Worm (Caenorhabditis elegans): Measurements from ENCODE around the gene T24H7.9.

The T24H7.9 gene

DNA sequence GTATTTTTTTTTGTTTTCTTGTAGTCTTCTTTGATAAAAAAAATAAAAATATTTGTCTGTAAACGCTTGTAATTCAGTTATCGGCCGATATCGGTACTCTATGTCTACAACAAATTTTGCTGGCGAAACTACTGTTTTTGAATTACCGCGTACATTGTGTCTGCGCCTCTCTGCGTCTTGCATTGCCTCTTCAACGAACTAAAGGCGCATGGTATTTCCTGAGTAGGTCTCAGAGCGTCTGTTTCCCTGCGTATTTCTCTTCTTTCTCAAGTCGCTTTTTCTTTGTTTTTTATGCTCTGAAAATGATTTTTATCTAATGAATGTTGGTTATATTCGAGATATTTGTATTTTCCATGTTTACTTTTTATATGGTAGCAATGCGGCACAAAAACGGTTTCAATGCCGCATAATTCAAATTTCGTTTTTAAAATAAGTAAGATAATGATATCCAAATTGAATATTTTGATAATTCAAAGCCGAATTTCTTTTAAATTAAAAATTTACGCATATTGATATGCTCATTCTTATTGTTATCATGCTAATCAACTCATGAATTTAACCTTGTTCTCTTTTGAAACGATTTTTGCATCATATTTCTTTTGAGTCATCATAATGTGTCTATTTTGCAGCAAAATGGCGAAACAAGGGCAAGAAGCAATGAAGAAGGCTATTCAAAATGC is 15.6 kb upstream of the T24H7.9 start, which contains the start of gene phb-2 (continued):
- peak; percentile 88 for TF ChIP-seq nhr-71 (tag; optimal IDR thresholded peaks at IDR 0.05)
- TF ChIP-seq swsn-7 (tag; optimal IDR thresholded peaks at IDR 0.05) = peak; percentile 70
- TF ChIP-seq elt-3 (tag; optimal IDR thresholded peaks at IDR 0.05) = peak in 2 of 6 experiments; percentile 59 to 73
- no peak for TF ChIP-seq sup-37 (GFP tag; optimal IDR thresholded peaks at IDR 0.05)
- TF ChIP-seq ceh-82 (tag; optimal IDR thresholded peaks at IDR 0.05) = peak; percentile 57 to 85 (median 82)
- TF ChIP-seq mdl-1 (tag; optimal IDR thresholded peaks at IDR 0.05) = peak in 1 of 2 experiments; percentile 78
- no peak for TF ChIP-seq efl-3 (GFP tag; optimal IDR thresholded peaks at IDR 0.05)
- TF ChIP-seq snu-23 (GFP tag; optimal IDR thresholded peaks at IDR 0.05) = peak; percentile 87
- TF ChIP-seq lin-13 (GFP tag; optimal IDR thresholded peaks at IDR 0.05) = peak; percentile 70
- TF ChIP-seq nhr-84 (tag; optimal IDR thresholded peaks at IDR 0.05) = no peak
- no peak for TF ChIP-seq fkh-4 (tag; optimal IDR thresholded peaks at IDR 0.05; ENCODE audit: borderline replicate concordance)
- peak; percentile 49 for TF ChIP-seq irx-1 (tag; optimal IDR thresholded peaks at IDR 0.05)
- TF ChIP-seq hlh-4 (tag; optimal IDR thresholded peaks at IDR 0.05) = no peak
- TF ChIP-seq unc-30 (tag; optimal IDR thresholded peaks at IDR 0.05) = no peak
- TF ChIP-seq nhr-76 (tag; optimal IDR thresholded peaks at IDR 0.05) = no peak
- TF ChIP-seq pqm-1 (tag; optimal IDR thresholded peaks at IDR 0.05) = no peak
- TF ChIP-seq fkh-10 (GFP tag; optimal IDR thresholded peaks at IDR 0.05) = peak; percentile 7
- peak; percentile 86 to 94 for TF ChIP-seq lsy-2 (tag; optimal IDR thresholded peaks at IDR 0.05)
- TF ChIP-seq unc-62 (GFP tag; optimal IDR thresholded peaks at IDR 0.05) = no peak
- peak; percentile 85 for TF ChIP-seq isw-1 (GFP tag; IDR thresholded peaks at IDR 0.05)
- TF ChIP-seq ceh-63 (GFP tag; optimal IDR thresholded peaks at IDR 0.05) = no peak
- TF ChIP-seq ama-1 (optimal IDR thresholded peaks at IDR 0.05) = peak; percentile 6
- TF ChIP-seq skn-1 (tag; optimal IDR thresholded peaks at IDR 0.05) = peak; percentile 87
- peak; percentile 11; the same call in 1 of the 2 replicates for TF ChIP-seq mab-9 (GFP tag; IDR thresholded peaks at IDR 0.05)
- TF ChIP-seq xbp-1 (tag; optimal IDR thresholded peaks at IDR 0.05) = peak; percentile 74
- TF ChIP-seq ceh-90 (tag; optimal IDR thresholded peaks at IDR 0.05) = no peak
- peak; percentile 92 to 99 for TF ChIP-seq efl-1 (optimal IDR thresholded peaks at IDR 0.05)
- peak; percentile 98 to 100 for TF ChIP-seq efl-1 (GFP tag; optimal IDR thresholded peaks at IDR 0.05 in 1 of 2)
- TF ChIP-seq C34B4.2 (tag; optimal IDR thresholded peaks at IDR 0.05) = no peak
- TF ChIP-seq nhr-77 (tag; optimal IDR thresholded peaks at IDR 0.05) = peak; percentile 43
- no peak for TF ChIP-seq nhr-237 (tag; optimal IDR thresholded peaks at IDR 0.05)
- peak; percentile 72 for TF ChIP-seq lin-15B (tag; optimal IDR thresholded peaks at IDR 0.05)
- TF ChIP-seq ets-5 (GFP tag; IDR thresholded peaks at IDR 0.05) = no peak
- no peak for TF ChIP-seq egl-13 (tag; optimal IDR thresholded peaks at IDR 0.05)

- TF ChIP-seq nhr-11 (tag; optimal IDR thresholded peaks at IDR 0.05) (no peak), jun-1 (tag; optimal IDR thresholded peaks at IDR 0.05) (no peak), C16A3.4 (tag; optimal IDR thresholded peaks at IDR 0.05) (peak; percentile 78), nhr-90 (tag; optimal IDR thresholded peaks at IDR 0.05; ENCODE audit: poor library complexity) (peak; percentile 64), ztf-4 (tag; optimal IDR thresholded peaks at IDR 0.05) (no peak), tbx-2 (tag; optimal IDR thresholded peaks at IDR 0.05) (peak; percentile 24), alr-1 (tag; optimal IDR thresholded peaks at IDR 0.05; ENCODE audit: borderline replicate concordance) (no peak), efl-3 (GFP tag; optimal IDR thresholded peaks at IDR 0.05) (no peak), ceh-82 (tag; optimal IDR thresholded peaks at IDR 0.05) (peak; percentile 4 to 36 (median 20)), lin-39 (tag; optimal IDR thresholded peaks at IDR 0.05) (no peak), ztf-11 (tag; optimal IDR thresholded peaks at IDR 0.05) (no peak), lin-35 (GFP tag; optimal IDR thresholded peaks at IDR 0.05) (peak; percentile 42 to 83), elt-2 (tag; optimal IDR thresholded peaks at IDR 0.05) (peak; percentile 29), nhr-20 (tag; optimal IDR thresholded peaks at IDR 0.05) (peak; percentile 45), nhr-19 (GFP tag; conservative IDR thresholded peaks at IDR 0.05) (peak; percentile 57), xbp-1 (tag; optimal IDR thresholded peaks at IDR 0.05) (peak; percentile 20), aly-2 (tag; optimal IDR thresholded peaks at IDR 0.05) (peak; percentile 10), swsn-7 (tag; optimal IDR thresholded peaks at IDR 0.05) (peak; percentile 58), dsc-1 (tag; optimal IDR thresholded peaks at IDR 0.05) (peak; percentile 28), lir-3 (tag; optimal IDR thresholded peaks at IDR 0.05; ENCODE audit: poor library complexity) (peak; percentile 40), rnt-1 (tag; optimal IDR thresholded peaks at IDR 0.05) (peak; percentile 52), irx-1 (tag; optimal IDR thresholded peaks at IDR 0.05) (peak; percentile 31), dpl-1 (GFP tag; optimal IDR thresholded peaks at IDR 0.05) (peak; percentile 54 to 68 (median 63)), nhr-85 (tag) (peak; percentile 80)
Measured at ce11 chrII:6248503-6248902, 13.2 kb upstream of the T24H7.9 start.

Data from whole organism, L1 larva.